Fruit fly (Drosophila melanogaster): ENCODE measurements around the gene CG2200.

Gene CG2200

dm6 chrX:13099919-13100318 is 5.8 kb downstream of the CG2200 start (continued):
- TF ChIP-seq tap (tag; optimal IDR thresholded peaks at IDR 0.05), result peak; percentile 80
- TF ChIP-seq Stat92E (GFP tag; optimal IDR thresholded peaks at IDR 0.05), result no peak
- TF ChIP-seq CG7556 (GFP tag; optimal IDR thresholded peaks at IDR 0.05), result peak; percentile 76
- TF ChIP-seq tin (GFP tag; optimal IDR thresholded peaks at IDR 0.05), result peak; percentile 59
- peak; percentile 40 for TF ChIP-seq CG7271 (tag; optimal IDR thresholded peaks at IDR 0.05)
- TF ChIP-seq CG12236 (GFP tag; optimal IDR thresholded peaks at IDR 0.05), result no peak
- TF ChIP-seq CG9876 (GFP tag; optimal IDR thresholded peaks at IDR 0.05), result no peak
- TF ChIP-seq Taf1 (GFP tag; IDR thresholded peaks at IDR 0.05), result peak; percentile 78
- TF ChIP-seq CG3281 (GFP tag; optimal IDR thresholded peaks at IDR 0.05), result peak; percentile 86
- peak; percentile 10 for TF ChIP-seq Max (GFP tag; optimal IDR thresholded peaks at IDR 0.05)
- TF ChIP-seq CG17359 (tag; optimal IDR thresholded peaks at IDR 0.05), result peak; percentile 85
- TF ChIP-seq CG3995 (GFP tag; optimal IDR thresholded peaks at IDR 0.05), result no peak
- no peak for TF ChIP-seq sim (GFP tag; IDR thresholded peaks at IDR 0.05)
- TF ChIP-seq CG11504 (tag; optimal IDR thresholded peaks at IDR 0.05), result peak; percentile 84
- TF ChIP-seq CG18262 (tag; optimal IDR thresholded peaks at IDR 0.05), result peak; percentile 70
- TF ChIP-seq Oaz (GFP tag; IDR thresholded peaks at IDR 0.05), result peak; percentile 75
- TF ChIP-seq YL-1 (GFP tag; optimal IDR thresholded peaks at IDR 0.05), result peak; percentile 0
- peak; percentile 61 for TF ChIP-seq az2 (GFP tag; optimal IDR thresholded peaks at IDR 0.05)
- TF ChIP-seq her (GFP tag; optimal IDR thresholded peaks at IDR 0.05), result no peak
- peak; percentile 73; the same call in 2 of the 3 replicates for TF ChIP-seq H15 (GFP tag; IDR thresholded peaks at IDR 0.05)
- peak; percentile 13 for TF ChIP-seq CG2116 (GFP tag; optimal IDR thresholded peaks at IDR 0.05)
- no peak for TF ChIP-seq CG12744 (GFP tag; optimal IDR thresholded peaks at IDR 0.05)
- peak; percentile 20 for TF ChIP-seq CG7928 (GFP tag; optimal IDR thresholded peaks at IDR 0.05)
- TF ChIP-seq tup (GFP tag; optimal IDR thresholded peaks at IDR 0.05), result peak; percentile 35
- peak; percentile 39 for TF ChIP-seq Spps (tag; optimal IDR thresholded peaks at IDR 0.05)
- TF ChIP-seq dati (GFP tag; IDR thresholded peaks at IDR 0.05), result peak; percentile 63
- peak; percentile 79 for TF ChIP-seq Fer2 (tag; optimal IDR thresholded peaks at IDR 0.05)
- no peak for TF ChIP-seq CTCF (GFP tag; optimal IDR thresholded peaks at IDR 0.05)
- TF ChIP-seq inv (GFP tag; IDR thresholded peaks at IDR 0.05; ENCODE audit: partially characterized antibody), result no peak
- TF ChIP-seq hth (optimal IDR thresholded peaks at IDR 0.05), result no peak
- TF ChIP-seq Antp (GFP tag; optimal IDR thresholded peaks at IDR 0.05), result no peak
- peak; percentile 48; the same call in 1 of the 2 replicates for TF ChIP-seq Gsc (GFP tag; IDR thresholded peaks at IDR 0.05)
- TF ChIP-seq ranshi (GFP tag; IDR thresholded peaks at IDR 0.05), result peak; percentile 91
- TF ChIP-seq Hand (GFP tag; optimal IDR thresholded peaks at IDR 0.05), result peak; percentile 50
- TF ChIP-seq wdn (GFP tag; IDR thresholded peaks at IDR 0.05), result peak; percentile 77
- TF ChIP-seq kay (GFP tag; optimal IDR thresholded peaks at IDR 0.05), result peak; percentile 74
- no peak for TF ChIP-seq NC2β (GFP tag; optimal IDR thresholded peaks at IDR 0.05)
- peak; percentile 84 for TF ChIP-seq caup (GFP tag; optimal IDR thresholded peaks at IDR 0.05; ENCODE audit: severe bottlenecking)
- TF ChIP-seq Bteb2 (GFP tag; optimal IDR thresholded peaks at IDR 0.05), result no peak
- TF ChIP-seq CG17568 (GFP tag; optimal IDR thresholded peaks at IDR 0.05), result peak; percentile 75
- TF ChIP-seq Gug (GFP tag; IDR thresholded peaks at IDR 0.05), result peak; percentile 84
- peak; percentile 84 for TF ChIP-seq HmgZ (tag; optimal IDR thresholded peaks at IDR 0.05)
- peak; percentile 45 for TF ChIP-seq jing (GFP tag; optimal IDR thresholded peaks at IDR 0.05)
- TF ChIP-seq BtbVII (GFP tag; optimal IDR thresholded peaks at IDR 0.05), result peak; percentile 79
- peak; percentile 28 for TF ChIP-seq CG31365 (tag; optimal IDR thresholded peaks at IDR 0.05)
- peak; percentile 85 for TF ChIP-seq Med (GFP tag)
- TF ChIP-seq vfl (GFP tag; optimal IDR thresholded peaks at IDR 0.05), result no peak
- no peak for TF ChIP-seq CG1647 (GFP tag; optimal IDR thresholded peaks at IDR 0.05)
- no peak for TF ChIP-seq CG34224 (GFP tag; IDR thresholded peaks at IDR 0.05; ENCODE audit: partially characterized antibody)
- TF ChIP-seq cg (GFP tag; optimal IDR thresholded peaks at IDR 0.05), result no peak
- TF ChIP-seq Deaf1 (tag; optimal IDR thresholded peaks at IDR 0.05), result peak; percentile 62
- peak; percentile 89 for TF ChIP-seq CG13424 (tag; optimal IDR thresholded peaks at IDR 0.05)

Data from whole organism, embryonic.